Worm (Caenorhabditis elegans) whole organism, young adult: ENCODE results near the gene ltd-1.

Experiments used
- B0019.2 ChIP-seq: fragments of 200-800 bp; sonication (Bioruptor generic); conservative IDR thresholded peaks from 2 replicates; pipeline ENCODE4 v1.3.6; 2022; ENCODE audit warnings: missing genetic modification reagents, missing genetic modification characterization, missing compliant biosample characterization
- B0035.1 ChIP-seq: sonication (generic microtip); optimal IDR thresholded peaks from 2 replicates; lab custom pipeline; 2016; ENCODE audit warnings: missing genetic modification characterization, mild to moderate bottlenecking, missing compliant biosample characterization, missing genotype, missing genetic modification reagents
- B0261.1 ChIP-seq: sonication (generic microtip); optimal IDR thresholded peaks from 2 replicates; lab custom pipeline; 2016; ENCODE audit warnings: mild to moderate bottlenecking, missing genetic modification characterization, moderate library complexity, missing compliant biosample characterization
- B0336.3 ChIP-seq: fragments of 200-800 bp; sonication (Bioruptor generic); IDR thresholded peaks from 2 replicates; pipeline ENCODE4 v1.3.6; 2022; ENCODE audit warnings: missing genetic modification characterization, missing compliant biosample characterization
- C06A6.2 ChIP-seq: fragments of 200-800 bp; sonication (Bioruptor generic); conservative IDR thresholded peaks from 2 replicates; pipeline ENCODE4 v1.3.6; 2022; ENCODE audit warnings: missing genetic modification characterization, missing compliant biosample characterization
- F10E7.11 ChIP-seq: sonication (generic microtip); optimal IDR thresholded peaks from 2 replicates; lab custom pipeline; 2017; ENCODE audit warnings: mild to moderate bottlenecking, missing genetic modification characterization, moderate library complexity, missing compliant biosample characterization
- F23B12.7 ChIP-seq: sonication (generic microtip); optimal IDR thresholded peaks from 2 replicates; lab custom pipeline; 2017; ENCODE audit warnings: missing genetic modification characterization, mild to moderate bottlenecking, missing compliant biosample characterization, antibody characterized with exemption, moderate library complexity; ENCODE audit not compliant: insufficient read depth
- F33H1.4 ChIP-seq: fragments of 200-800 bp; sonication (Bioruptor generic); IDR thresholded peaks from 2 replicates; pipeline ENCODE4 v1.3.6; 2022; ENCODE audit warnings: missing genetic modification reagents, missing genetic modification characterization, missing compliant biosample characterization
- F37B4.10 ChIP-seq: fragments of 200-800 bp; sonication (Bioruptor generic); IDR thresholded peaks from 2 replicates; pipeline ENCODE4 v1.3.6; 2022; ENCODE audit warnings: missing genetic modification characterization, missing compliant biosample characterization
- F39B2.1 ChIP-seq: fragments of 200-800 bp; sonication (Bioruptor generic); IDR thresholded peaks from 2 replicates; pipeline ENCODE4 v1.3.6; 2022; ENCODE audit warnings: missing genetic modification reagents, missing genetic modification characterization, missing compliant biosample characterization
- F49E8.2 ChIP-seq: sonication (generic microtip); optimal IDR thresholded peaks from 3 replicates; lab custom pipeline; 2017; ENCODE audit warnings: missing genetic modification characterization, mild to moderate bottlenecking, missing compliant biosample characterization, antibody characterized with exemption, moderate library complexity; ENCODE audit not compliant: insufficient read depth
- F57C9.4 ChIP-seq: sonication (generic microtip); optimal IDR thresholded peaks from 2 replicates; lab custom pipeline; 2017; ENCODE audit warnings: mild to moderate bottlenecking, missing genetic modification characterization, missing compliant biosample characterization
- K12H6.12 ChIP-seq: fragments of 200-800 bp; sonication (Bioruptor generic); optimal IDR thresholded peaks from 2 replicates; lab custom pipeline; 2018; ENCODE audit warnings: mild to moderate bottlenecking, missing genetic modification characterization, missing compliant biosample characterization
- Y53F4B.3 ChIP-seq: fragments of 200-800 bp; sonication (Bioruptor generic); IDR thresholded peaks from 2 replicates; pipeline ENCODE4 v1.3.6; 2022; ENCODE audit warnings: missing genetic modification reagents, missing genetic modification characterization, missing compliant biosample characterization
- Y53G8AR.9 ChIP-seq: fragments of 200-800 bp; sonication (Bioruptor generic); conservative IDR thresholded peaks from 2 replicates; pipeline ENCODE4 v1.3.6; 2022; ENCODE audit warnings: missing genetic modification reagents, missing genetic modification characterization, missing compliant biosample characterization
- Y56A3A.18 ChIP-seq: fragments of 200-800 bp; sonication (Bioruptor generic); IDR thresholded peaks from 2 replicates; pipeline ENCODE4 v1.3.6; 2022; ENCODE audit warnings: missing genetic modification reagents, missing genetic modification characterization, missing compliant biosample characterization
- atf-7 ChIP-seq: sonication (generic microtip); optimal IDR thresholded peaks from 2 replicates; lab custom pipeline; 2017; ENCODE audit warnings: mild to moderate bottlenecking, missing genetic modification characterization, missing compliant biosample characterization
- athp-1 ChIP-seq: sonication (generic microtip); optimal IDR thresholded peaks from 2 replicates; lab custom pipeline; 2017; ENCODE audit warnings: mild to moderate bottlenecking, missing genetic modification characterization, missing compliant biosample characterization
- attf-5 ChIP-seq: fragments of 200-800 bp; sonication (Bioruptor generic); optimal IDR thresholded peaks from 2 replicates; lab custom pipeline; 2018; ENCODE audit warnings: mild to moderate bottlenecking, missing genetic modification characterization, missing compliant biosample characterization
- bed-2 ChIP-seq: fragments of 200-800 bp; sonication (Bioruptor generic); IDR thresholded peaks from 2 replicates; pipeline ENCODE4 v1.3.6; 2022; ENCODE audit warnings: missing genetic modification reagents, missing genetic modification characterization, missing compliant biosample characterization
- cebp-1 ChIP-seq, 2 experiments: fragments of 200-800 bp in 1 of 2; sonication (Bioruptor generic) in 1 of 2; sonication (generic microtip) in 1 of 2; IDR thresholded peaks in 1 of 2; optimal IDR thresholded peaks in 1 of 2; 2 replicates each; pipeline versions ENCODE4 v1.3.6 to Lab custom; 2017 to 2022; ENCODE audit warnings: missing compliant biosample characterization in 2 of 2, missing genetic modification characterization in 2 of 2, mild to moderate bottlenecking in 1 of 2, missing genetic modification reagents in 1 of 2, moderate library complexity in 1 of 2
- ceh-40 ChIP-seq: fragments of 200-800 bp; sonication (Bioruptor generic); IDR thresholded peaks from 2 replicates; pipeline ENCODE4 v1.3.6; 2022; ENCODE audit warnings: missing genetic modification characterization, missing compliant biosample characterization
- ceh-79 ChIP-seq: sonication (generic microtip); optimal IDR thresholded peaks from 2 replicates; lab custom pipeline; 2017; ENCODE audit warnings: mild to moderate bottlenecking, missing genetic modification characterization, missing compliant biosample characterization
- chd-7 ChIP-seq: sonication (generic microtip); optimal IDR thresholded peaks from 2 replicates; lab custom pipeline; 2016; ENCODE audit warnings: mild to moderate bottlenecking, missing genetic modification characterization, moderate library complexity, missing compliant biosample characterization
- die-1 ChIP-seq: sonication (generic microtip); optimal IDR thresholded peaks from 2 replicates; lab custom pipeline; 2016; ENCODE audit warnings: missing genotype, mild to moderate bottlenecking, missing genetic modification characterization, missing compliant biosample characterization
- dox-1 ChIP-seq: fragments of 200-800 bp; sonication (Bioruptor generic); IDR thresholded peaks from 2 replicates; pipeline ENCODE4 v1.3.6; 2022; ENCODE audit warnings: missing genetic modification reagents, missing genetic modification characterization, missing compliant biosample characterization
- dpl-1 ChIP-seq: fragments of 150-350 bp; optimal IDR thresholded peaks from 2 replicates; lab custom pipeline; 2014; ENCODE audit warnings: missing biosample characterization, missing genetic modification reagents, missing genetic modification characterization
- efl-1 ChIP-seq: fragments of 150-350 bp; optimal IDR thresholded peaks from 2 replicates; lab custom pipeline; 2014; ENCODE audit warnings: missing biosample characterization, missing genetic modification reagents, missing genetic modification characterization
- ekl-4 ChIP-seq: fragments of 200-800 bp; sonication (Bioruptor generic); IDR thresholded peaks from 2 replicates; pipeline ENCODE4 v1.3.6; 2022; ENCODE audit warnings: missing genetic modification reagents, missing genetic modification characterization, missing compliant biosample characterization
- fkh-3 ChIP-seq: sonication (generic microtip); optimal IDR thresholded peaks from 2 replicates; lab custom pipeline; 2016; ENCODE audit warnings: mild to moderate bottlenecking, missing genetic modification characterization, missing compliant biosample characterization
- hsf-1 ChIP-seq: fragments of 200-800 bp; sonication (Bioruptor generic); IDR thresholded peaks from 2 replicates; pipeline ENCODE4 v1.3.6; 2022; ENCODE audit warnings: missing genetic modification reagents, missing genetic modification characterization, missing compliant biosample characterization
- let-526 ChIP-seq: fragments of 200-800 bp; sonication (Bioruptor generic); IDR thresholded peaks from 2 replicates; pipeline ENCODE4 v1.3.6; 2022; ENCODE audit warnings: missing genetic modification reagents, missing genetic modification characterization, missing compliant biosample characterization
- let-607 ChIP-seq, 2 experiments: fragments of 200-800 bp in 1 of 2; sonication (Bioruptor generic) in 1 of 2; sonication (generic microtip) in 1 of 2; optimal IDR thresholded peaks; 2 replicates each; lab custom pipeline; 2016 to 2018; ENCODE audit warnings: mild to moderate bottlenecking in 2 of 2, missing compliant biosample characterization in 2 of 2, missing genetic modification characterization in 2 of 2, moderate library complexity in 2 of 2, missing genotype in 1 of 2
- lin-26 ChIP-seq: fragments of 200-800 bp; sonication (Bioruptor generic); IDR thresholded peaks from 2 replicates; pipeline ENCODE4 v1.3.6; 2022; ENCODE audit warnings: missing genetic modification reagents, missing genetic modification characterization, missing compliant biosample characterization
- madf-6 ChIP-seq: fragments of 200-800 bp; sonication (Bioruptor generic); IDR thresholded peaks from 2 replicates; pipeline ENCODE4 v1.3.6; 2022; ENCODE audit warnings: missing genetic modification reagents, missing genetic modification characterization, missing compliant biosample characterization
- mel-28 ChIP-seq: sonication (generic microtip); optimal IDR thresholded peaks from 2 replicates; lab custom pipeline; 2016; ENCODE audit warnings: borderline replicate concordance, mild to moderate bottlenecking, missing genetic modification characterization, missing compliant biosample characterization
- nfyb-1 ChIP-seq: fragments of 200-800 bp; sonication (Bioruptor generic); IDR thresholded peaks from 2 replicates; pipeline ENCODE4 v1.3.6; 2022; ENCODE audit warnings: missing genetic modification reagents, missing genetic modification characterization, missing compliant biosample characterization
- nhr-80 ChIP-seq: sonication (generic microtip); optimal IDR thresholded peaks from 2 replicates; lab custom pipeline; 2016; ENCODE audit warnings: missing genetic modification characterization, missing compliant biosample characterization
- rpc-1 ChIP-seq, 2 experiments: fragments of 150-350 bp in 1 of 2; sonication (generic microtip) in 1 of 2; optimal IDR thresholded peaks; 2 replicates each; lab custom pipeline; 2014 to 2018; ENCODE audit warnings: missing biosample characterization in 1 of 2, missing genetic modification characterization in 1 of 2, missing genetic modification reagents in 1 of 2, missing genotype in 1 of 2
- sdz-38 ChIP-seq: sonication (generic microtip); optimal IDR thresholded peaks from 2 replicates; lab custom pipeline; 2016; ENCODE audit warnings: missing genotype, missing genetic modification characterization, missing compliant biosample characterization
- snpc-1.3 ChIP-seq: sonication (generic microtip); optimal IDR thresholded peaks from 2 replicates; lab custom pipeline; 2017; ENCODE audit warnings: missing genetic modification characterization, mild to moderate bottlenecking, missing compliant biosample characterization, antibody characterized with exemption, moderate library complexity, missing genotype, missing genetic modification reagents; ENCODE audit not compliant: insufficient read depth
- unc-62 ChIP-seq: fragments of 150-350 bp; optimal IDR thresholded peaks from 2 replicates; lab custom pipeline; 2014; ENCODE audit warnings: missing biosample characterization, missing genetic modification reagents, missing genetic modification characterization
- zfh-2 ChIP-seq: fragments of 200-800 bp; sonication (Bioruptor generic); conservative IDR thresholded peaks from 2 replicates; pipeline ENCODE4 v1.3.6; 2022; ENCODE audit warnings: missing genetic modification reagents, missing genetic modification characterization, missing compliant biosample characterization
- ztf-28 ChIP-seq: fragments of 200-800 bp; sonication (Bioruptor generic); IDR thresholded peaks from 2 replicates; pipeline ENCODE4 v1.3.6; 2022; ENCODE audit warnings: missing genetic modification reagents, missing genetic modification characterization, missing compliant biosample characterization

The ltd-1 gene

DNA sequence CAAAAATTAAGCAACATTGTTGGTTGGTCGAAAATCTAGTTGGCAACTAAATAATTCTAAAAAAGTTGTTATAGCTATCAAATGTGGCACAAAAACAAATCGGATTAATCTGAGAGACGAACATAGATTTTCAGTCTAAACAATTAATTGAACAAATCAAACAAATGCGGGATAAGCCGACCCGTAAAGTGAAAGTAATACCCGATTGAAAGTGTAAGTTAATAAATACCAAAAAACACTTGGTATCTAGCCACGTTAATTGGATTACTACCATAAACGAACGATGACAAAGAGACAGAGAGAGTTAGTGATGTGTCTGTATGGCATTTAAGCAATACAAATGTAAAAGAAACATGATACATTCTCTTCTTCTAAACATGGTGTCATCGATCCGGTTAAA, 1.4 kb upstream of the ltd-1 start:
- TF ChIP-seq efl-1 (GFP tag; lab: Kevin White, UChicago), result no peak
- TF ChIP-seq ekl-4 (GFP tag; lab: Robert Waterston, UW), result no peak
- no peak for TF ChIP-seq hsf-1 (GFP tag; lab: Robert Waterston, UW)
- TF ChIP-seq mel-28, result no peak
- no peak for TF ChIP-seq sdz-38 (tag; lab: Kevin White, UChicago)
- TF ChIP-seq dox-1 (GFP tag; lab: Robert Waterston, UW), result no peak
- TF ChIP-seq die-1, result no peak
- no peak for TF ChIP-seq ceh-40 (GFP tag; lab: Robert Waterston, UW)
- TF ChIP-seq Y53G8AR.9 (GFP tag; lab: Robert Waterston, UW), result no peak
- no peak for TF ChIP-seq lin-26 (GFP tag; lab: Robert Waterston, UW)
- no peak for TF ChIP-seq athp-1 (tag; lab: Kevin White, UChicago)
- TF ChIP-seq nhr-80 (tag; lab: Kevin White, UChicago), result no peak
- TF ChIP-seq zfh-2, result no peak
- TF ChIP-seq dpl-1 (GFP tag; lab: Kevin White, UChicago), result no peak
- no peak for TF ChIP-seq F10E7.11 (tag; lab: Kevin White, UChicago)
- TF ChIP-seq atf-7 (tag; lab: Kevin White, UChicago), result no peak
- TF ChIP-seq nfyb-1, result no peak
- TF ChIP-seq chd-7, result no peak
- no peak for TF ChIP-seq K12H6.12 (tag; lab: Kevin White, UChicago)

DNA sequence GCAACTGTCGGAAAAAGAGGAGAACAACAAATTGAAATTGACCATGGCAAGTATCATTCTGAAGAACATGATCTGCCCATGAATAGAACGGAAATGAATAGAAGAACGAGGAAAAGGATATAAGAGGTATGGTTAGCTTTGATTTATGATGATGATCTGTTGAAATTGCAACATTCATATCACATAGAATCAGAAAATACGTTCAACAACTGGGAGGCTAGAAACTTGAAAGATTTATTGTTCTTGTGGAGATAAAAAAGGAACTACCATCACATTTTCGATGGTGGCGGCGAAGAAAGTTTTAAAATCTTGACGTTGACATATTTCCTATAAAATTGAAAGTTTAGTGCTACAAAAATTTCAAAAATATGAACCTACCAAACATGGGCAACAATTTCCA, 729 bp upstream of the ltd-1 start:
- TF ChIP-seq nhr-80 (tag; lab: Kevin White, UChicago), result no peak
- TF ChIP-seq fkh-3, result no peak
- TF ChIP-seq, all 124 proteins: peak for 0

DNA sequence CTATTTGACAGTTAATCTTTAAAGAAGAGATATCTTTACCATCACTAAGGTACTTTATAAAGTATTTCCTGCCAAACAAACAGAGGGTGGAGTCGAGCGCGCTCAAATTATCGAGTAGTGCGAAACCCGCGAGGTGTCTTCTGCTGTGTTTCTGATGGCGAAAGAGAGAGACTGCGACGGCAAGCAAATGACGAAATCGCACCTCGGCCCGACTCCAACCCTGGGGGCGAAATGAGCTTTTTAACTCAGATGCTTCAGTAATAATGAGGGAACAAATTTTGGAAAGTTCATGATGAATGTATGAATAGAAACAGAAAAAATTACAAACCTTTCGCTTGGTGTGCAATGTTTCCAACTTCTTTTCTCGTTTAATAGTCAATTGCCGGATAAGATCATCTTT, 1.0 kb downstream of the ltd-1 start:
- TF ChIP-seq B0035.1 (tag; lab: Kevin White, UChicago) (no peak), cebp-1 (GFP tag; IDR thresholded peaks at IDR 0.05; lab: Robert Waterston, UW) (peak; percentile 54; the same call in 1 of the 2 replicates), cebp-1 (tag; optimal IDR thresholded peaks at IDR 0.05; lab: Kevin White, UChicago) (peak; percentile 93), F49E8.2 (tag; lab: Kevin White, UChicago) (peak; percentile 25), let-526 (GFP tag; lab: Robert Waterston, UW) (no peak), ztf-28 (GFP tag; lab: Robert Waterston, UW) (no peak), rpc-1 (optimal IDR thresholded peaks at IDR 0.05; lab: Kevin White, UChicago) (no peak), rpc-1 (tag; optimal IDR thresholded peaks at IDR 0.05; lab: Kevin White, UChicago) (peak; percentile 7), bed-2 (GFP tag; lab: Robert Waterston, UW) (no peak), Y53F4B.3 (no peak), dpl-1 (GFP tag; lab: Kevin White, UChicago) (no peak), atf-7 (tag; lab: Kevin White, UChicago) (no peak), snpc-1.3 (tag; lab: Kevin White, UChicago) (peak; percentile 81), B0019.2 (GFP tag; lab: Robert Waterston, UW) (no peak), F57C9.4 (tag; lab: Kevin White, UChicago) (no peak), madf-6 (GFP tag; lab: Robert Waterston, UW) (peak; percentile 78), C06A6.2 (no peak), ceh-79 (no peak), efl-1 (GFP tag; lab: Kevin White, UChicago) (no peak), attf-5 (GFP tag; lab: Kevin White, UChicago) (no peak), F33H1.4 (peak; percentile 39; the same call in 1 of the 2 replicates), unc-62 (no peak), B0261.1 (tag; lab: Kevin White, UChicago) (no peak), mel-28 (no peak), let-607 (tag; optimal IDR thresholded peaks at IDR 0.05; lab: Kevin White, UChicago) (no peak), ceh-40 (GFP tag; lab: Robert Waterston, UW) (no peak), Y56A3A.18 (no peak), K12H6.12 (tag; lab: Kevin White, UChicago) (no peak), F39B2.1 (GFP tag; lab: Robert Waterston, UW) (0 out of 2 replicates have a peak, but pooled peaks have one; percentile 38), B0336.3 (GFP tag; lab: Robert Waterston, UW) (no peak; the same call in 1 of the 2 replicates), F23B12.7 (peak; percentile 77), F37B4.10 (GFP tag; lab: Robert Waterston, UW) (no peak)
